Worm (Caenorhabditis elegans): ENCODE results near the gene nyn-3.
A peak's percentile ranks its signal among the peaks of the same experiment; 100 is the strongest.

The nyn-3 gene

ce11 chrII:6269805-6270414 is 22.5 kb downstream of the nyn-3 start, which contains the start of gene F13H8.2:
Gene F13H8.2 (plus strand): TSS chrII:6270364.
- TF ChIP-seq mep-1 (tag; optimal IDR thresholded peaks at IDR 0.05) (peak; percentile 31), cnd-1 (tag; optimal IDR thresholded peaks at IDR 0.05) (peak; percentile 12), pha-4 (tag; optimal IDR thresholded peaks at IDR 0.05) (peak; percentile 59), lin-13 (tag; optimal IDR thresholded peaks at IDR 0.05) (peak; percentile 60), ceh-43 (GFP tag; optimal IDR thresholded peaks at IDR 0.05) (peak; percentile 4), unc-120 (tag; optimal IDR thresholded peaks at IDR 0.05; ENCODE audit: poor library complexity, severe bottlenecking) (peak; percentile 27), lsy-2 (tag; optimal IDR thresholded peaks at IDR 0.05) (peak; percentile 77), nhr-237 (tag; optimal IDR thresholded peaks at IDR 0.05) (peak; percentile 44), mab-5 (tag; optimal IDR thresholded peaks at IDR 0.05) (no peak), ceh-39 (tag; optimal IDR thresholded peaks at IDR 0.05) (peak; percentile 31), blmp-1 (tag; optimal IDR thresholded peaks at IDR 0.05) (no peak), sptf-1 (tag; optimal IDR thresholded peaks at IDR 0.05) (peak; percentile 12), ces-1 (GFP tag; optimal IDR thresholded peaks at IDR 0.05) (peak; percentile 93), mls-2 (tag; optimal IDR thresholded peaks at IDR 0.05) (peak; percentile 9), nhr-28 (tag; optimal IDR thresholded peaks at IDR 0.05) (no peak)

DNA sequence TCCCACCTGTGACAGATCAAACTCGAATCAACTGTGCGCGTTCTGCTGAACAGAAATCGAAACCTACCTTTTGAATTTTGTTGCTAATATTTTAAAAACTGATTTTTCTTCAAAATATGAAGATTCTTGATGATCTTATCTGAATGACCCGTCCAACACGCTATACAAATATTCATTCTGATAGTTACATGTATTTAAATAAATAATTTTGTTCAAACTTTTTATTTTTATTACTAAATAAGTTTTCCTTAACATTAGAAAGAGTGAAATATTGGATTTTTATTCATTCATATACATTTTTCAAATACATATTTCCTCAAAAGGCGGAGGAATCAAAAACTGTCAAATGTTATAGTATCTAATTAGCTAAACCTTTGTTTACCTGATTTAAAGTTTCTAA is 24.4 kb downstream of the nyn-3 start, which contains the start of gene F13H8.8:
Gene F13H8.8, minus strand, starts transcription at position 101 of the 400 bp plus-strand sequence.
- no peak for TF ChIP-seq tbx-8 (GFP tag; optimal IDR thresholded peaks at IDR 0.05)
- no peak for TF ChIP-seq unc-62 (GFP tag; optimal IDR thresholded peaks at IDR 0.05)
- TF ChIP-seq lin-32 (GFP tag; optimal IDR thresholded peaks at IDR 0.05) = no peak
- no peak for TF ChIP-seq elt-1 (tag; optimal IDR thresholded peaks at IDR 0.05; ENCODE audit: borderline replicate concordance, insufficient read depth)
- TF ChIP-seq ham-2 (GFP tag; optimal IDR thresholded peaks at IDR 0.05) = no peak
- TF ChIP-seq blmp-1 (tag; optimal IDR thresholded peaks at IDR 0.05) = no peak
- TF ChIP-seq cnd-1 (tag; optimal IDR thresholded peaks at IDR 0.05) = no peak
- no peak for TF ChIP-seq snpc-4 (tag; optimal IDR thresholded peaks at IDR 0.05)
- no peak for TF ChIP-seq nhr-2 (tag; optimal IDR thresholded peaks at IDR 0.05)
- no peak for TF ChIP-seq mep-1 (tag; optimal IDR thresholded peaks at IDR 0.05)
- TF ChIP-seq lin-13 (tag; optimal IDR thresholded peaks at IDR 0.05) = no peak

DNA sequence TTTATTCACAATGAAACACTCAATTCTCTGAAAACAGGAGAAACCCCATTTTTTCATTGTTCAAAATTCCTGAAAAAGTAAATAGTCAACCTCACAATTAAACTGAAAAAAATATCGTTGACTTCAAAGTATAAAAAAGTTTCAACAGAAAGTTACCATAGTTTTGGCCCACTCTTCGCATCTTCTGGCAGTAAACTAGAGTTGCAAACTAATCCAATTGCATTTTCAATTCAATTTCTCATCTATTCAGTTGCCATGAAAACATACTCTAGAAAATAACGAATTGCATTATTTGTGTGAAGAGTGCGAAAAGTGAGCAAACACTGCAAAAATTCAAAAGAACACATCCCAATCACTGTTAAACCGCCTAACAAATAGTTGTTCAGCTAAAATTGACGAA is 28.7 kb downstream of the nyn-3 start, which contains the start of gene F13H8.3:
Gene F13H8.3, plus strand, starts transcription at position 301 of the 400 bp plus-strand sequence.
- TF ChIP-seq ceh-43 (GFP tag; optimal IDR thresholded peaks at IDR 0.05) = no peak
- no peak for TF ChIP-seq pha-4 (tag; optimal IDR thresholded peaks at IDR 0.05)
- no peak for TF ChIP-seq hlh-1 (tag; optimal IDR thresholded peaks at IDR 0.05)
- TF ChIP-seq nhr-2 (tag; optimal IDR thresholded peaks at IDR 0.05) = no peak
- TF ChIP-seq sptf-1 (tag; optimal IDR thresholded peaks at IDR 0.05) = no peak
- no peak for TF ChIP-seq drap-1 (GFP tag; optimal IDR thresholded peaks at IDR 0.05)
- no peak for TF ChIP-seq bed-3 (GFP tag; optimal IDR thresholded peaks at IDR 0.05)
- no peak for TF ChIP-seq unc-120 (tag; optimal IDR thresholded peaks at IDR 0.05; ENCODE audit: poor library complexity, severe bottlenecking)
- TF ChIP-seq nhr-76 (tag; optimal IDR thresholded peaks at IDR 0.05) = no peak
- no peak for TF ChIP-seq ham-2 (GFP tag; optimal IDR thresholded peaks at IDR 0.05)

DNA sequence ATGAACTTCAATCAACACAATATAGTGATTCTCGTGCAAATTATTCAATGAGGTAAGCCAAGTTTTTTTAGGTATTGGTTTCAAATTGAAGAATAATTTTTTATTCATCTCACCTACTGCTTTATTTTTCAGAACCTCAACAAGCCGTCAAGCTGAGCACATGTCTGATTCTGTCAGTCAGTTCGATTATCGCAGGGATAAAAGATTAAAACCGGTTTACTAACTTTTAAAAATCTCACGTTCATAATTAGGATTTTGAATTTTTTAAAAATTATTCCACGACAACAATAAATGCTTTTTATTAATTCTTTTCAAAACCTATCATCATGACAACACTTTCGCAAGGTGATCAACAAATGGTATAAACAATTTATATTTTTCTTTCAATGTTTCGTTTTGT is 30.2 kb downstream of the nyn-3 start, which contains the start of gene F13H8.12:
Gene F13H8.12, plus strand, starts transcription at position 301 of the 400 bp plus-strand sequence.
- no peak for TF ChIP-seq nhr-76 (tag; optimal IDR thresholded peaks at IDR 0.05)
- TF ChIP-seq flh-1 (GFP tag; optimal IDR thresholded peaks at IDR 0.05) = no peak
- no peak for TF ChIP-seq unc-39 (tag; optimal IDR thresholded peaks at IDR 0.05)
- TF ChIP-seq ces-1 (GFP tag; optimal IDR thresholded peaks at IDR 0.05) = no peak
- no peak for TF ChIP-seq unc-120 (tag; optimal IDR thresholded peaks at IDR 0.05; ENCODE audit: poor library complexity, severe bottlenecking)
- TF ChIP-seq elt-3 (tag; optimal IDR thresholded peaks at IDR 0.05) = no peak
- no peak for TF ChIP-seq unc-62 (GFP tag; optimal IDR thresholded peaks at IDR 0.05)
- no peak for TF ChIP-seq bed-3 (GFP tag; optimal IDR thresholded peaks at IDR 0.05)
- TF ChIP-seq M03D4.4 (tag; optimal IDR thresholded peaks at IDR 0.05) = no peak

- TF ChIP-seq ceh-39 (tag; optimal IDR thresholded peaks at IDR 0.05) = no peak
- TF ChIP-seq zip-8 (tag; optimal IDR thresholded peaks at IDR 0.05) = peak; percentile 35
- TF ChIP-seq pha-4 (tag; optimal IDR thresholded peaks at IDR 0.05) = peak; percentile 13
Observed at ce11 chrII:6260684-6261083, 31.7 kb downstream of the nyn-3 start, which contains the start of gene nmgp-1. Gene nmgp-1 (plus strand): TSS chrII:6260857.

Measured in whole organism, mixed stage, embryonic.